Fruit fly (Drosophila melanogaster) whole organism, embryonic: ENCODE data around the gene mthl11.

Experiments
- Bteb2 ChIP-seq: fragments of 200-800 bp; sonication (Bioruptor generic); optimal IDR thresholded peaks from 2 replicates; lab custom pipeline; 2016; ENCODE audit warnings: missing biosample characterization, missing genetic modification characterization
- CG10274 ChIP-seq: fragments of 200-800 bp; sonication (Bioruptor generic); optimal IDR thresholded peaks from 3 replicates; lab custom pipeline; 2017; ENCODE audit warnings: missing biosample characterization, mild to moderate bottlenecking, missing genetic modification characterization
- CG11398 ChIP-seq: fragments of 200-800 bp; sonication (Bioruptor generic); optimal IDR thresholded peaks from 2 replicates; lab custom pipeline; 2016; ENCODE audit warnings: missing biosample characterization, missing genetic modification characterization
- CG12769 ChIP-seq: fragments of 200-800 bp; sonication (Bioruptor generic); optimal IDR thresholded peaks from 2 replicates; lab custom pipeline; 2019; ENCODE audit warnings: missing biosample characterization, mild to moderate bottlenecking, missing genetic modification characterization, moderate library complexity
- CG13624 ChIP-seq: fragments of 200-800 bp; sonication (Bioruptor generic); optimal IDR thresholded peaks from 2 replicates; lab custom pipeline; 2016; ENCODE audit warnings: missing biosample characterization, missing genetic modification characterization
- CG15601 ChIP-seq: fragments of 200-800 bp; sonication (Bioruptor generic); optimal IDR thresholded peaks from 3 replicates; lab custom pipeline; 2019; ENCODE audit warnings: missing biosample characterization, mild to moderate bottlenecking, missing genetic modification characterization, moderate library complexity
- CG31441 ChIP-seq: fragments of 200-800 bp; sonication (Bioruptor generic); IDR thresholded peaks from 2 replicates; pipeline ENCODE4 v1.3.6; 2022; ENCODE audit warnings: missing biosample characterization, missing genetic modification characterization
- CG3995 ChIP-seq: fragments of 200-800 bp; sonication (Bioruptor generic); optimal IDR thresholded peaks from 3 replicates; lab custom pipeline; 2016; ENCODE audit warnings: missing biosample characterization, missing genetic modification characterization
- CG4282 ChIP-seq: fragments of 200-800 bp; sonication (Bioruptor generic); optimal IDR thresholded peaks from 2 replicates; lab custom pipeline; 2016; ENCODE audit warnings: missing biosample characterization, missing genetic modification characterization
- CG7786 ChIP-seq: fragments of 200-800 bp; sonication (Bioruptor generic); optimal IDR thresholded peaks from 2 replicates; lab custom pipeline; 2016; ENCODE audit warnings: missing biosample characterization, missing genetic modification characterization
- CG8290 ChIP-seq, 3 experiments: fragments of 200-800 bp; sonication (Bioruptor generic); optimal IDR thresholded peaks; 2 replicates each; lab custom pipeline; 2016 to 2019; ENCODE audit warnings: missing biosample characterization in 3 of 3, missing genetic modification characterization in 3 of 3, mild to moderate bottlenecking in 2 of 3, moderate library complexity in 1 of 3
- CkIIα-i1 ChIP-seq: fragments of 200-800 bp; sonication (Bioruptor generic); IDR thresholded peaks from 2 replicates; pipeline ENCODE4 v1.3.6; 2022; ENCODE audit warnings: missing biosample characterization, missing genetic modification characterization
- Dek ChIP-seq: fragments of 200-800 bp; sonication (Bioruptor generic); optimal IDR thresholded peaks from 3 replicates; lab custom pipeline; 2019; ENCODE audit warnings: missing biosample characterization, mild to moderate bottlenecking, missing genetic modification characterization, moderate library complexity
- Doc3 ChIP-seq: fragments of 200-800 bp; sonication (Bioruptor generic); IDR thresholded peaks from 3 replicates; pipeline ENCODE4 v1.3.6; 2022; ENCODE audit warnings: missing biosample characterization, missing genetic modification characterization; ENCODE audit not compliant: partially characterized antibody
- Ets65A ChIP-seq: fragments of 200-800 bp; sonication (Bioruptor generic); peaks from one replicate; lab custom pipeline; 2016; ENCODE audit warnings: missing biosample characterization, missing genetic modification characterization
- Hand ChIP-seq: fragments of 200-800 bp; sonication (Bioruptor generic); optimal IDR thresholded peaks from 2 replicates; lab custom pipeline; 2017; ENCODE audit warnings: mild to moderate bottlenecking, missing biosample characterization, missing genetic modification reagents, missing genetic modification characterization
- Hey ChIP-seq: fragments of 200-800 bp; sonication (Bioruptor generic); optimal IDR thresholded peaks from 3 replicates; lab custom pipeline; 2018; ENCODE audit warnings: missing biosample characterization, mild to moderate bottlenecking, missing genetic modification characterization
- MBD-R2 ChIP-seq: fragments of 200-800 bp; sonication (Bioruptor generic); IDR thresholded peaks from 2 replicates; pipeline ENCODE4 v1.3.6; 2022; ENCODE audit warnings: missing biosample characterization, missing genetic modification characterization
- Med ChIP-seq: fragments of 200-800 bp; sonication (Bioruptor generic); peaks from one replicate; lab custom pipeline; 2016; ENCODE audit warnings: missing biosample characterization, missing genetic modification characterization, mild to moderate bottlenecking, inconsistent platforms, moderate library complexity
- Pdp1 ChIP-seq, 2 experiments: fragments of 200-800 bp; sonication (Bioruptor generic); optimal IDR thresholded peaks; 3 replicates each; lab custom pipeline; 2016; ENCODE audit warnings: missing biosample characterization in 2 of 2, missing genetic modification characterization in 2 of 2, mild to moderate bottlenecking in 1 of 2, moderate library complexity in 1 of 2
- Rfx ChIP-seq: fragments of 200-800 bp; sonication (Bioruptor generic); IDR thresholded peaks from 2 replicates; pipeline ENCODE4 v1.3.6; 2022; ENCODE audit warnings: missing biosample characterization, missing genetic modification characterization
- Sry-β ChIP-seq: fragments of 200-800 bp; sonication (Bioruptor generic); optimal IDR thresholded peaks from 2 replicates; lab custom pipeline; 2018; ENCODE audit warnings: missing biosample characterization, mild to moderate bottlenecking, missing genetic modification characterization, moderate library complexity
- ara ChIP-seq: fragments of 200-800 bp; sonication (Bioruptor generic); IDR thresholded peaks from 2 replicates; pipeline ENCODE4 v1.3.6; 2022; ENCODE audit warnings: missing biosample characterization, missing genetic modification characterization
- bbx ChIP-seq: fragments of 200-800 bp; sonication (Bioruptor generic); IDR thresholded peaks from 2 replicates; pipeline ENCODE4 v1.3.6; 2022; ENCODE audit warnings: missing biosample characterization, missing genetic modification characterization; ENCODE audit not compliant: partially characterized antibody
- cad ChIP-seq: fragments of >200 bp; optimal IDR thresholded peaks from 2 replicates; lab custom pipeline; 2017; ENCODE audit warnings: missing biosample characterization, missing genetic modification characterization
- caup ChIP-seq: fragments of 200-800 bp; sonication (Bioruptor generic); optimal IDR thresholded peaks from 3 replicates; lab custom pipeline; 2017; ENCODE audit warnings: missing biosample characterization, mild to moderate bottlenecking, missing genetic modification characterization, moderate library complexity; ENCODE audit not compliant: severe bottlenecking
- chinmo ChIP-seq: fragments of 200-800 bp; sonication (Bioruptor generic); IDR thresholded peaks from 4 replicates; pipeline ENCODE4 v1.3.6; 2022; ENCODE audit warnings: missing biosample characterization, missing genetic modification characterization; ENCODE audit not compliant: partially characterized antibody
- chn ChIP-seq: fragments of 200-800 bp; sonication (Bioruptor generic); optimal IDR thresholded peaks from 2 replicates; lab custom pipeline; 2016; ENCODE audit warnings: missing biosample characterization, missing genetic modification characterization
- cwo ChIP-seq: fragments of 200-800 bp; sonication (Bioruptor generic); optimal IDR thresholded peaks from 3 replicates; lab custom pipeline; 2017; ENCODE audit warnings: missing biosample characterization, missing genetic modification characterization, mild to moderate bottlenecking, moderate library complexity, missing genetic modification reagents
- da ChIP-seq: fragments of 200-800 bp; sonication (Bioruptor generic); optimal IDR thresholded peaks from 2 replicates; lab custom pipeline; 2016; ENCODE audit warnings: missing biosample characterization, missing genetic modification characterization
- dpn ChIP-seq, 2 experiments: fragments of 200-800 bp; sonication (Bioruptor generic); optimal IDR thresholded peaks; 3 replicates each; lab custom pipeline; 2016; ENCODE audit warnings: missing biosample characterization in 2 of 2, missing genetic modification characterization in 2 of 2
- esg ChIP-seq: fragments of 200-800 bp; sonication (Bioruptor generic); conservative IDR thresholded peaks from 2 replicates; pipeline ENCODE4 v1.3.6; 2022; ENCODE audit warnings: missing biosample characterization, missing genetic modification characterization
- gsb ChIP-seq: fragments of 200-800 bp; sonication (Bioruptor generic); IDR thresholded peaks from 2 replicates; pipeline ENCODE4 v1.3.6; 2022; ENCODE audit warnings: missing biosample characterization, missing genetic modification characterization
- inv ChIP-seq: fragments of 200-800 bp; sonication (Bioruptor generic); IDR thresholded peaks from 2 replicates; pipeline ENCODE4 v1.3.6; 2022; ENCODE audit warnings: missing biosample characterization, missing genetic modification characterization; ENCODE audit not compliant: partially characterized antibody
- kah ChIP-seq: fragments of 200-800 bp; sonication (Bioruptor generic); optimal IDR thresholded peaks from 2 replicates; lab custom pipeline; 2018; ENCODE audit warnings: missing biosample characterization, mild to moderate bottlenecking, missing genetic modification characterization
- lab ChIP-seq: fragments of 200-800 bp; sonication (Bioruptor generic); optimal IDR thresholded peaks from 3 replicates; lab custom pipeline; 2017; ENCODE audit warnings: missing biosample characterization, missing genetic modification characterization, mild to moderate bottlenecking, moderate library complexity, missing genetic modification reagents
- lbe ChIP-seq: fragments of 200-800 bp; sonication (Bioruptor generic); optimal IDR thresholded peaks from 2 replicates; lab custom pipeline; 2016; ENCODE audit warnings: missing biosample characterization, mild to moderate bottlenecking, missing genetic modification characterization
- nerfin-2 ChIP-seq: fragments of 200-800 bp; sonication (Bioruptor generic); IDR thresholded peaks from 2 replicates; pipeline ENCODE4 v1.3.6; 2022; ENCODE audit warnings: missing biosample characterization, missing genetic modification characterization; ENCODE audit not compliant: partially characterized antibody
- pnt ChIP-seq: fragments of 200-800 bp; sonication (Bioruptor generic); optimal IDR thresholded peaks from 3 replicates; lab custom pipeline; 2016; ENCODE audit warnings: missing biosample characterization, missing genetic modification characterization
- rib ChIP-seq: fragments of 200-800 bp; sonication (Bioruptor generic); IDR thresholded peaks from 2 replicates; pipeline ENCODE4 v1.3.6; 2022; ENCODE audit warnings: missing biosample characterization, missing genetic modification characterization
- sim ChIP-seq: fragments of 200-800 bp; sonication (Bioruptor generic); IDR thresholded peaks from 2 replicates; pipeline ENCODE4 v1.3.6; 2022; ENCODE audit warnings: missing biosample characterization, missing genetic modification characterization
- sqz ChIP-seq: fragments of 200-800 bp; sonication (Bioruptor generic); optimal IDR thresholded peaks from 3 replicates; lab custom pipeline; 2018; ENCODE audit warnings: missing biosample characterization, mild to moderate bottlenecking, missing genetic modification characterization
- sr ChIP-seq: fragments of 200-800 bp; sonication (Bioruptor generic); IDR thresholded peaks from 3 replicates; pipeline ENCODE4 v1.3.6; 2022; ENCODE audit warnings: missing biosample characterization, missing genetic modification characterization
- stwl ChIP-seq: fragments of 200-800 bp; sonication (Bioruptor generic); optimal IDR thresholded peaks from 3 replicates; lab custom pipeline; 2018; ENCODE audit warnings: missing biosample characterization, mild to moderate bottlenecking, missing genetic modification characterization, moderate library complexity
- tin ChIP-seq: fragments of 200-800 bp; sonication (Bioruptor generic); optimal IDR thresholded peaks from 3 replicates; lab custom pipeline; 2016; ENCODE audit warnings: missing biosample characterization, missing genetic modification characterization

mthl11 gene

dm6 chr3R:10388128-10389026 lies 12.5 kb upstream of the mthl11 start, which contains the start of gene cwo (continued):
- TF ChIP-seq CG8290 (GFP tag; optimal IDR thresholded peaks at IDR 0.05; lab: Kevin White, UChicago) (peak; percentile 43), CG8290 (tag; optimal IDR thresholded peaks at IDR 0.05; lab: Kevin White, UChicago) (peak; percentile 37 to 53), Doc3 (no peak), caup (GFP tag; lab: Kevin White, UChicago) (peak; percentile 24), CG11398 (GFP tag; lab: Kevin White, UChicago) (peak; percentile 29), Rfx (GFP tag; lab: Robert Waterston, UW) (no peak)

- TF ChIP-seq CG4282 (GFP tag; lab: Kevin White, UChicago): no peak
- TF ChIP-seq ara (GFP tag; lab: Robert Waterston, UW): no peak
- TF ChIP-seq CkIIα-i1 (GFP tag; lab: Robert Waterston, UW): no peak
- no peak for TF ChIP-seq esg (GFP tag; lab: Robert Waterston, UW)
- TF ChIP-seq CG13624 (GFP tag; lab: Kevin White, UChicago): no peak
- TF ChIP-seq CG15601: no peak
- no peak for TF ChIP-seq lab (GFP tag; lab: Kevin White, UChicago)
- no peak for TF ChIP-seq pnt (GFP tag; lab: Kevin White, UChicago)
- TF ChIP-seq cad (GFP tag; lab: Kevin White, UChicago): no peak
- no peak for TF ChIP-seq chn
- no peak for TF ChIP-seq lbe
- TF ChIP-seq Hey (tag; lab: Kevin White, UChicago): no peak
- no peak for TF ChIP-seq nerfin-2 (GFP tag; lab: Robert Waterston, UW)
- TF ChIP-seq Med: peak; percentile 58
- TF ChIP-seq gsb: no peak
- TF ChIP-seq da: no peak
- peak in 1 of 2 experiments; percentile 29 for TF ChIP-seq Pdp1 (GFP tag; optimal IDR thresholded peaks at IDR 0.05; lab: Kevin White, UChicago)
- TF ChIP-seq Hand: no peak
- no peak for TF ChIP-seq Sry-β (GFP tag; lab: Kevin White, UChicago)
- TF ChIP-seq sim (GFP tag; lab: Robert Waterston, UW): no peak
- TF ChIP-seq sqz (GFP tag; lab: Kevin White, UChicago): no peak
- peak; percentile 92 for TF ChIP-seq kah (GFP tag; lab: Kevin White, UChicago)
- no peak for TF ChIP-seq MBD-R2 (GFP tag; lab: Robert Waterston, UW)
- no peak for TF ChIP-seq CG12769 (tag; lab: Kevin White, UChicago)
- TF ChIP-seq tin (GFP tag; lab: Kevin White, UChicago): no peak
- no peak for TF ChIP-seq CG7786 (GFP tag; lab: Kevin White, UChicago)
- peak; percentile 41 for TF ChIP-seq Ets65A
- TF ChIP-seq CG31441 (GFP tag; lab: Robert Waterston, UW): no peak
These were observed 11.8 kb upstream of the mthl11 start for dm6 chr3R:10389027-10389465.

dm6 chr3R:10389877-10390468 lies 10.9 kb upstream of the mthl11 start:
- TF ChIP-seq Bteb2 (no peak), CG12769 (tag; lab: Kevin White, UChicago) (peak; percentile 71), bbx (GFP tag; lab: Robert Waterston, UW) (0 out of 2 replicates have a peak, but pooled peaks have one; percentile 20), Dek (tag; lab: Kevin White, UChicago) (no peak), Hey (tag; lab: Kevin White, UChicago) (no peak), inv (GFP tag; lab: Robert Waterston, UW) (0 out of 2 replicates have a peak, but pooled peaks have one; percentile 9), Ets65A (peak; percentile 46), Med (peak; percentile 75), rib (0 out of 2 replicates have a peak, but pooled peaks have one; percentile 25), stwl (tag; lab: Kevin White, UChicago) (peak; percentile 83), dpn (GFP tag; optimal IDR thresholded peaks at IDR 0.05; lab: Kevin White, UChicago) (no peak), CG3995 (GFP tag; lab: Kevin White, UChicago) (no peak), sr (GFP tag; lab: Robert Waterston, UW) (peak; percentile 69), cwo (GFP tag; lab: Kevin White, UChicago) (peak; percentile 97), CG10274 (GFP tag; lab: Kevin White, UChicago) (no peak), chinmo (GFP tag; lab: Robert Waterston, UW) (0 out of 4 replicates have a peak, but pooled peaks have one; percentile 46)
